Worm (Caenorhabditis elegans) whole organism, L1 larva: ENCODE results near the gene npr-22.

ENCODE experiments used
- dpl-1 ChIP-seq, 3 experiments: fragments of 150-350 bp in 2 of 3; sonication (generic microtip) in 1 of 3; optimal IDR thresholded peaks; 2 replicates each; lab custom pipeline; 2014 to 2017; ENCODE audit warnings: missing biosample characterization in 3 of 3, missing genetic modification characterization in 3 of 3, missing genetic modification reagents in 3 of 3
- ets-5 ChIP-seq: fragments of 200-800 bp; sonication (Bioruptor generic); IDR thresholded peaks from 2 replicates; pipeline ENCODE4 v1.3.6; 2022; ENCODE audit warnings: missing genetic modification characterization, missing compliant biosample characterization
- fkh-10 ChIP-seq: sonication (generic microtip); optimal IDR thresholded peaks from 2 replicates; lab custom pipeline; 2017; ENCODE audit warnings: missing biosample characterization, missing genetic modification reagents, missing genetic modification characterization
- snu-23 ChIP-seq: sonication (generic microtip); optimal IDR thresholded peaks from 2 replicates; lab custom pipeline; 2016; ENCODE audit warnings: missing genetic modification characterization, missing compliant biosample characterization
- xbp-1 ChIP-seq: sonication (generic microtip); optimal IDR thresholded peaks from 2 replicates; lab custom pipeline; 2016; ENCODE audit warnings: missing genetic modification characterization, missing compliant biosample characterization
- zag-1 ChIP-seq: fragments of 150-350 bp; optimal IDR thresholded peaks from 2 replicates; lab custom pipeline; 2014; ENCODE audit warnings: missing biosample characterization, missing genetic modification characterization

ce11 chrIV:8608204-8608603 is 49.0 kb downstream of the npr-22 start:
- TF ChIP-seq snu-23 (GFP tag; lab: Kevin White, UChicago) (no peak), zag-1 (tag; lab: Kevin White, UChicago) (no peak), dpl-1 (GFP tag; optimal IDR thresholded peaks at IDR 0.05; lab: Kevin White, UChicago) (no peak), ets-5 (GFP tag; lab: Robert Waterston, UW) (no peak), xbp-1 (tag; lab: Kevin White, UChicago) (no peak), fkh-10 (GFP tag; lab: Kevin White, UChicago) (no peak)
